Worm (Caenorhabditis elegans) whole organism, mixed stage, embryonic: ENCODE measurements around the gene msp-45.

Source experiments
- M03D4.4 ChIP-seq: sonication (generic microtip); optimal IDR thresholded peaks from 2 replicates; lab custom pipeline; 2017; ENCODE audit warnings: mild to moderate bottlenecking, missing genetic modification characterization, missing compliant biosample characterization
- blmp-1 ChIP-seq: fragments of 150-350 bp; optimal IDR thresholded peaks from 2 replicates; lab custom pipeline; 2014; ENCODE audit warnings: missing biosample characterization, missing genetic modification characterization
- ceh-43 ChIP-seq: fragments of 200-800 bp; sonication (Bioruptor generic); optimal IDR thresholded peaks from 2 replicates; lab custom pipeline; 2018; ENCODE audit warnings: mild to moderate bottlenecking, missing genetic modification characterization, moderate library complexity, missing compliant biosample characterization
- lin-13 ChIP-seq: fragments of 150-350 bp; optimal IDR thresholded peaks from 2 replicates; lab custom pipeline; 2014; ENCODE audit warnings: missing biosample characterization, missing genetic modification characterization
- nhr-237 ChIP-seq: fragments of 150-350 bp; optimal IDR thresholded peaks from 2 replicates; lab custom pipeline; 2014; ENCODE audit warnings: missing biosample characterization, missing genetic modification characterization
- nhr-28 ChIP-seq: fragments of 150-350 bp; optimal IDR thresholded peaks from 2 replicates; lab custom pipeline; 2014; ENCODE audit warnings: missing biosample characterization, missing genetic modification characterization
- snpc-4 ChIP-seq: fragments of 150-350 bp; optimal IDR thresholded peaks from 2 replicates; lab custom pipeline; 2014; ENCODE audit warnings: missing biosample characterization, missing genetic modification characterization
- unc-62 ChIP-seq: fragments of 150-350 bp; optimal IDR thresholded peaks from 2 replicates; lab custom pipeline; 2014; ENCODE audit warnings: missing biosample characterization, missing genetic modification reagents, missing genetic modification characterization
- zip-8 ChIP-seq: fragments of 150-350 bp; optimal IDR thresholded peaks from 2 replicates; lab custom pipeline; 2014; ENCODE audit warnings: missing biosample characterization, missing genetic modification characterization
- ztf-11 ChIP-seq: fragments of 150-350 bp; optimal IDR thresholded peaks from 2 replicates; lab custom pipeline; 2014; ENCODE audit warnings: missing biosample characterization, missing genetic modification characterization

- TF ChIP-seq ztf-11 (tag; lab: Kevin White, UChicago) (no peak), nhr-28 (tag; lab: Kevin White, UChicago) (no peak), ceh-43 (GFP tag; lab: Kevin White, UChicago) (no peak), blmp-1 (tag; lab: Kevin White, UChicago) (no peak), M03D4.4 (tag; lab: Kevin White, UChicago) (no peak), unc-62 (no peak), snpc-4 (tag; lab: Kevin White, UChicago) (no peak), nhr-237 (tag; lab: Kevin White, UChicago) (no peak), zip-8 (tag; lab: Kevin White, UChicago) (no peak), lin-13 (tag; lab: Kevin White, UChicago) (no peak)
These were observed 642 bp upstream of the msp-45 start, which contains the start of gene srb-13 for ce11 chrII:5157525-5157924.
